Fruit fly (Drosophila melanogaster): ENCODE results near the gene wake.
A peak's percentile ranks its signal among the peaks of the same experiment; 100 is the strongest.

Gene wake

dm6 chr3R:22686336-22686874 lies 46.8 kb downstream of the wake start, which contains the start of the genes Gclm and CG17625 (continued):
- TF ChIP-seq CG8290 (GFP tag; optimal IDR thresholded peaks at IDR 0.05), result peak; percentile 33
- TF ChIP-seq CG8290 (tag; optimal IDR thresholded peaks at IDR 0.05), result no peak
- peak; percentile 26 for TF ChIP-seq fd3F (GFP tag; optimal IDR thresholded peaks at IDR 0.05)
- TF ChIP-seq al (GFP tag; IDR thresholded peaks at IDR 0.05), result peak; percentile 50
- peak; percentile 31 for TF ChIP-seq CG6254 (GFP tag; optimal IDR thresholded peaks at IDR 0.05)
- TF ChIP-seq CG17359 (tag; optimal IDR thresholded peaks at IDR 0.05), result peak; percentile 54
- peak; percentile 50 for TF ChIP-seq Hsf (GFP tag; optimal IDR thresholded peaks at IDR 0.05)
- TF ChIP-seq nerfin-1 (tag; optimal IDR thresholded peaks at IDR 0.05), result peak; percentile 37
- no peak for TF ChIP-seq Max (GFP tag; optimal IDR thresholded peaks at IDR 0.05)
- peak; percentile 30; the same call in 1 of the 2 replicates for TF ChIP-seq CG14667 (GFP tag; IDR thresholded peaks at IDR 0.05)
- TF ChIP-seq Mad (GFP tag; optimal IDR thresholded peaks at IDR 0.05), result peak; percentile 47
- TF ChIP-seq zen2 (GFP tag; IDR thresholded peaks at IDR 0.05; ENCODE audit: partially characterized antibody), result peak; percentile 65
- TF ChIP-seq lmd (GFP tag; IDR thresholded peaks at IDR 0.05), result peak; percentile 54; the same call in 1 of the 2 replicates
- no peak for TF ChIP-seq CG17612 (GFP tag; IDR thresholded peaks at IDR 0.05)
- no peak for TF ChIP-seq salm (tag; optimal IDR thresholded peaks at IDR 0.05)
- TF ChIP-seq corto (GFP tag; optimal IDR thresholded peaks at IDR 0.05), result no peak
- no peak for TF ChIP-seq repo (GFP tag; optimal IDR thresholded peaks at IDR 0.05)
- TF ChIP-seq CG16815 (GFP tag; optimal IDR thresholded peaks at IDR 0.05), result peak; percentile 7
- TF ChIP-seq CG7271 (tag; optimal IDR thresholded peaks at IDR 0.05), result no peak
- no peak for TF ChIP-seq CG7786 (GFP tag; optimal IDR thresholded peaks at IDR 0.05)
- TF ChIP-seq Hmr (GFP tag; optimal IDR thresholded peaks at IDR 0.05), result peak; percentile 73
- TF ChIP-seq CG12391 (tag; optimal IDR thresholded peaks at IDR 0.05), result peak; percentile 78
- peak; percentile 60 for TF ChIP-seq CG10366 (GFP tag; IDR thresholded peaks at IDR 0.05)
- no peak for TF ChIP-seq lov (optimal IDR thresholded peaks at IDR 0.05)
- TF ChIP-seq lov (GFP tag; IDR thresholded peaks at IDR 0.05), result no peak
- TF ChIP-seq emc (GFP tag; optimal IDR thresholded peaks at IDR 0.05), result no peak
- no peak for TF ChIP-seq ac (GFP tag; optimal IDR thresholded peaks at IDR 0.05)
- peak; percentile 46 for TF ChIP-seq Deaf1 (tag; optimal IDR thresholded peaks at IDR 0.05)
- TF ChIP-seq Sry-δ (GFP tag; optimal IDR thresholded peaks at IDR 0.05), result peak; percentile 92
- no peak for TF ChIP-seq fd102C (GFP tag; optimal IDR thresholded peaks at IDR 0.05)
- peak; percentile 29 for TF ChIP-seq Lhr (GFP tag; optimal IDR thresholded peaks at IDR 0.05)
- peak; percentile 28 for TF ChIP-seq CG33213 (GFP tag; optimal IDR thresholded peaks at IDR 0.05)
- TF ChIP-seq Hand (GFP tag; optimal IDR thresholded peaks at IDR 0.05), result peak; percentile 25
- no peak for TF ChIP-seq grn (GFP tag; optimal IDR thresholded peaks at IDR 0.05)
- TF ChIP-seq ind (GFP tag; optimal IDR thresholded peaks at IDR 0.05), result peak; percentile 49
- TF ChIP-seq gsb (GFP tag; IDR thresholded peaks at IDR 0.05), result 0 out of 2 replicates have a peak, but pooled peaks have one; percentile 32
- TF ChIP-seq stwl (tag; optimal IDR thresholded peaks at IDR 0.05), result peak; percentile 93
- peak; percentile 82 for TF ChIP-seq pzg (GFP tag; optimal IDR thresholded peaks at IDR 0.05)
- TF ChIP-seq CG6272 (GFP tag; IDR thresholded peaks at IDR 0.05), result peak; percentile 58; the same call in 1 of the 2 replicates
- peak; percentile 57 for TF ChIP-seq gro (GFP tag; optimal IDR thresholded peaks at IDR 0.05)
- peak; percentile 41 for TF ChIP-seq Aef1 (GFP tag; IDR thresholded peaks at IDR 0.05)
- TF ChIP-seq CG12942 (GFP tag; optimal IDR thresholded peaks at IDR 0.05), result peak; percentile 4
- TF ChIP-seq CG32772 (GFP tag; IDR thresholded peaks at IDR 0.05), result no peak
- TF ChIP-seq CG13123 (GFP tag; optimal IDR thresholded peaks at IDR 0.05), result no peak
- TF ChIP-seq cas (GFP tag; IDR thresholded peaks at IDR 0.05), result no peak
- no peak; the same call in 2 of the 3 replicates for TF ChIP-seq CG14050 (GFP tag; IDR thresholded peaks at IDR 0.05)
- 0 out of 3 replicates have a peak, but pooled peaks have one; percentile 32 for TF ChIP-seq so (GFP tag; IDR thresholded peaks at IDR 0.05)
- TF ChIP-seq CG1603 (tag; optimal IDR thresholded peaks at IDR 0.05), result peak; percentile 80
- peak; percentile 27 for TF ChIP-seq CG12744 (GFP tag; optimal IDR thresholded peaks at IDR 0.05)
- no peak for TF ChIP-seq CG10565 (GFP tag; optimal IDR thresholded peaks at IDR 0.05)
- TF ChIP-seq chinmo (GFP tag; IDR thresholded peaks at IDR 0.05; ENCODE audit: partially characterized antibody), result peak; percentile 79; the same call in 1 of the 4 replicates
